Fruit fly (Drosophila melanogaster) whole organism, adult: ENCODE data around the gene CG32024.

Experiments used
- CG5204 ChIP-seq: fragments of 200-800 bp; sonication (Bioruptor generic); optimal IDR thresholded peaks from 2 replicates; lab custom pipeline; 2016; ENCODE audit warnings: missing biosample characterization, missing genetic modification characterization
- CG7045 ChIP-seq: fragments of 200-800 bp; sonication (Bioruptor generic); optimal IDR thresholded peaks from 2 replicates; lab custom pipeline; 2017; ENCODE audit warnings: missing biosample characterization, mild to moderate bottlenecking, missing genetic modification characterization
- Mnt ChIP-seq: fragments of 200-800 bp; sonication (Bioruptor generic); optimal IDR thresholded peaks from 2 replicates; lab custom pipeline; 2016; ENCODE audit warnings: missing biosample characterization, mild to moderate bottlenecking, missing genetic modification characterization
- kay ChIP-seq: fragments of 200-800 bp; sonication (Bioruptor generic); peaks from one replicate; lab custom pipeline; 2016; ENCODE audit warnings: missing biosample characterization, missing genetic modification characterization, borderline replicate concordance

DNA sequence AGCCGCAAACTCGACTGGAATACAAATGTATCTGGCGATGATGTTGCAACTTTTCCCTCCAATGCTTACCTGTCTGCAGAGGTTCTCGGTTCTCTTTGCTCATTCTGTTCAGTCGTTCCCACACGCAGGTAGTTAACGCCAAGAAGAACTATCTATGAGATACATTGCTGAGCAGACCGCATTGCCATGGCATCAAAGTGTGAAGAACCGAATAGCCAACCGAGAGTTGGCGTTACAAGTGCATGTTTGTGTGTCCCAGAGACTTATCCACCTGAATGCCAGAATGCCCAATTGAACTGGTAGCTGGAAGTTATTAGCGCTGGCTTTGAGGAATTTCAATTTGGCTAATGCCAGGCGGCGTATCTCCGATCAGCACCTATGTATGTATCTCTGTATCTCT is 22.2 kb downstream of the CG32024 start:
- no peak for TF ChIP-seq CG7045 (GFP tag; lab: Kevin White, UChicago)
- TF ChIP-seq CG5204 (GFP tag; lab: Kevin White, UChicago): no peak
- no peak for TF ChIP-seq kay (GFP tag; lab: Kevin White, UChicago)
- no peak for TF ChIP-seq Mnt (GFP tag; lab: Kevin White, UChicago)
